Worm (Caenorhabditis elegans) whole organism, mixed stage, embryonic: ENCODE measurements around the gene T02E9.5.

Source experiments
- blmp-1 ChIP-seq: fragments of 150-350 bp; optimal IDR thresholded peaks from 2 replicates; lab custom pipeline; 2014; ENCODE audit warnings: missing biosample characterization, missing genetic modification characterization
- cnd-1 ChIP-seq: fragments of 200-800 bp; sonication (Bioruptor generic); optimal IDR thresholded peaks from 2 replicates; lab custom pipeline; 2018; ENCODE audit warnings: mild to moderate bottlenecking, missing genetic modification characterization, missing compliant biosample characterization
- elt-1 ChIP-seq: sonication (generic microtip); optimal IDR thresholded peaks from 2 replicates; lab custom pipeline; 2017; ENCODE audit warnings: missing genetic modification characterization, mild to moderate bottlenecking, missing compliant biosample characterization, antibody characterized with exemption, moderate library complexity, borderline replicate concordance; ENCODE audit not compliant: insufficient read depth
- mep-1 ChIP-seq: fragments of 150-350 bp; optimal IDR thresholded peaks from 2 replicates; lab custom pipeline; 2017; ENCODE audit warnings: missing biosample characterization, missing genetic modification reagents, missing genetic modification characterization, inconsistent platforms
- nhr-237 ChIP-seq: fragments of 150-350 bp; optimal IDR thresholded peaks from 2 replicates; lab custom pipeline; 2014; ENCODE audit warnings: missing biosample characterization, missing genetic modification characterization
- nhr-76 ChIP-seq: sonication (generic microtip); optimal IDR thresholded peaks from 2 replicates; lab custom pipeline; 2017; ENCODE audit warnings: missing biosample characterization, missing genetic modification characterization
- sptf-1 ChIP-seq: sonication (generic microtip); optimal IDR thresholded peaks from 2 replicates; lab custom pipeline; 2017; ENCODE audit warnings: mild to moderate bottlenecking, missing genetic modification characterization, moderate library complexity, missing compliant biosample characterization
- ztf-11 ChIP-seq: fragments of 150-350 bp; optimal IDR thresholded peaks from 2 replicates; lab custom pipeline; 2014; ENCODE audit warnings: missing biosample characterization, missing genetic modification characterization

- TF ChIP-seq sptf-1 (tag; lab: Kevin White, UChicago), result no peak
- no peak for TF ChIP-seq ztf-11 (tag; lab: Kevin White, UChicago)
- no peak for TF ChIP-seq cnd-1 (tag; lab: Kevin White, UChicago)
- TF ChIP-seq nhr-76 (tag; lab: Kevin White, UChicago), result no peak
- no peak for TF ChIP-seq mep-1
- no peak for TF ChIP-seq nhr-237 (tag; lab: Kevin White, UChicago)
- TF ChIP-seq elt-1, result no peak
- no peak for TF ChIP-seq blmp-1
Measured at ce11 chrV:11300539-11300938, 41.5 kb upstream of the T02E9.5 start, which contains the start of gene srh-47.
